Worm (Caenorhabditis elegans) whole organism, L3 larva: ENCODE measurements around the gene M03E7.2.
"Not testable (repeated sequence)": the region's sequence is repeated elsewhere in the genome, so short reads cannot be mapped to it uniquely, and the experiment has no call there.

Source experiments
- R02D3.7 ChIP-seq: fragments of 150-350 bp; optimal IDR thresholded peaks from 2 replicates; lab custom pipeline; 2014; ENCODE audit warnings: missing biosample characterization, missing genetic modification characterization
- ZK546.5 ChIP-seq: sonication (generic microtip); optimal IDR thresholded peaks from 2 replicates; lab custom pipeline; 2017; ENCODE audit warnings: missing biosample characterization, missing genetic modification characterization
- ama-1 ChIP-seq: fragments of 150-350 bp; optimal IDR thresholded peaks from 2 replicates; lab custom pipeline; 2018
- ceh-16 ChIP-seq: sonication (generic microtip); optimal IDR thresholded peaks from 2 replicates; lab custom pipeline; 2017; ENCODE audit warnings: missing biosample characterization, missing genetic modification characterization
- ceh-28 ChIP-seq: fragments of 150-350 bp; optimal IDR thresholded peaks from 2 replicates; lab custom pipeline; 2014; ENCODE audit warnings: missing biosample characterization, missing genetic modification reagents, missing genetic modification characterization
- ceh-82 ChIP-seq: fragments of 150-350 bp; optimal IDR thresholded peaks from 2 replicates; lab custom pipeline; 2014; ENCODE audit warnings: missing biosample characterization, missing genetic modification characterization
- ceh-9 ChIP-seq: sonication (generic microtip); optimal IDR thresholded peaks from 2 replicates; lab custom pipeline; 2018; ENCODE audit warnings: missing biosample characterization, missing genetic modification characterization
- egl-27 ChIP-seq: sonication (generic microtip); optimal IDR thresholded peaks from 4 replicates; lab custom pipeline; 2017; ENCODE audit warnings: missing biosample characterization, missing genetic modification reagents, missing genetic modification characterization
- elt-1 ChIP-seq: fragments of 150-350 bp; optimal IDR thresholded peaks from 2 replicates; lab custom pipeline; 2014; ENCODE audit warnings: missing biosample characterization, missing genetic modification characterization
- elt-2 ChIP-seq: sonication (generic microtip); optimal IDR thresholded peaks from 2 replicates; lab custom pipeline; 2016; ENCODE audit warnings: missing genetic modification reagents, mild to moderate bottlenecking, missing genetic modification characterization, missing compliant biosample characterization
- eor-1 ChIP-seq, 2 experiments: fragments of 150-350 bp; optimal IDR thresholded peaks; 2 replicates each; lab custom pipeline; 2014 to 2018; ENCODE audit warnings: missing biosample characterization in 2 of 2, missing genetic modification characterization in 2 of 2
- fkh-2 ChIP-seq: fragments of 150-350 bp; optimal IDR thresholded peaks from 2 replicates; lab custom pipeline; 2014; ENCODE audit warnings: missing biosample characterization, missing genetic modification reagents, missing genetic modification characterization
- fos-1 ChIP-seq: fragments of 150-350 bp; optimal IDR thresholded peaks from 2 replicates; lab custom pipeline; 2014; ENCODE audit warnings: missing biosample characterization, missing genetic modification characterization
- hmg-11 ChIP-seq: sonication (generic microtip); optimal IDR thresholded peaks from 2 replicates; lab custom pipeline; 2016; ENCODE audit warnings: missing genetic modification characterization, missing compliant biosample characterization
- lin-15B ChIP-seq: fragments of 150-350 bp; optimal IDR thresholded peaks from 2 replicates; lab custom pipeline; 2014; ENCODE audit warnings: missing biosample characterization, missing genetic modification characterization
- lsy-12 ChIP-seq: sonication (generic microtip); optimal IDR thresholded peaks from 2 replicates; lab custom pipeline; 2016; ENCODE audit warnings: mild to moderate bottlenecking, missing genetic modification characterization, missing compliant biosample characterization
- mml-1 ChIP-seq: fragments of 150-350 bp; sonication (generic microtip); optimal IDR thresholded peaks from 3 replicates; lab custom pipeline; 2014; ENCODE audit warnings: missing biosample characterization, missing genetic modification characterization
- nfya-1 ChIP-seq: sonication (generic microtip); optimal IDR thresholded peaks from 2 replicates; lab custom pipeline; 2017; ENCODE audit warnings: missing genetic modification characterization, mild to moderate bottlenecking, missing compliant biosample characterization, antibody characterized with exemption, moderate library complexity; ENCODE audit not compliant: insufficient read depth
- nhr-11 ChIP-seq: fragments of 150-350 bp; optimal IDR thresholded peaks from 2 replicates; lab custom pipeline; 2014; ENCODE audit warnings: missing biosample characterization, missing genetic modification characterization
- nhr-12 ChIP-seq: fragments of 150-350 bp; optimal IDR thresholded peaks from 2 replicates; lab custom pipeline; 2014; ENCODE audit warnings: missing biosample characterization, missing genetic modification characterization
- nhr-23 ChIP-seq: fragments of 150-350 bp; optimal IDR thresholded peaks from 2 replicates; lab custom pipeline; 2014; ENCODE audit warnings: missing biosample characterization, missing genetic modification reagents, missing genetic modification characterization
- nhr-28 ChIP-seq: fragments of 150-350 bp; optimal IDR thresholded peaks from 2 replicates; lab custom pipeline; 2014; ENCODE audit warnings: missing biosample characterization, missing genetic modification characterization
- nhr-43 ChIP-seq: sonication (generic microtip); optimal IDR thresholded peaks from 2 replicates; lab custom pipeline; 2016; ENCODE audit warnings: mild to moderate bottlenecking, missing genetic modification characterization, missing compliant biosample characterization; ENCODE audit not compliant: poor library complexity, severe bottlenecking
- pha-4 ChIP-seq: fragments of 150-350 bp; optimal IDR thresholded peaks from 2 replicates; lab custom pipeline; 2014; ENCODE audit warnings: missing biosample characterization, missing genetic modification reagents, missing genetic modification characterization
- pqm-1 ChIP-seq: fragments of 150-350 bp; optimal IDR thresholded peaks from 2 replicates; lab custom pipeline; 2017; ENCODE audit warnings: missing biosample characterization, missing genetic modification characterization, inconsistent platforms
- skn-1 ChIP-seq: fragments of 150-350 bp; optimal IDR thresholded peaks from 2 replicates; lab custom pipeline; 2014; ENCODE audit warnings: missing biosample characterization, missing genetic modification characterization
- tbx-2 ChIP-seq: sonication (generic microtip); optimal IDR thresholded peaks from 2 replicates; lab custom pipeline; 2016; ENCODE audit warnings: mild to moderate bottlenecking, missing genetic modification characterization, missing compliant biosample characterization
- unc-39 ChIP-seq: sonication (generic microtip); optimal IDR thresholded peaks from 4 replicates; lab custom pipeline; 2017; ENCODE audit warnings: missing biosample characterization, missing genetic modification characterization
- unc-62 ChIP-seq: fragments of 150-350 bp; sonication (generic microtip); optimal IDR thresholded peaks from 4 replicates; lab custom pipeline; 2014; ENCODE audit warnings: missing biosample characterization, missing genetic modification reagents, missing genetic modification characterization
- zag-1 ChIP-seq: fragments of 150-350 bp; optimal IDR thresholded peaks from 2 replicates; lab custom pipeline; 2014; ENCODE audit warnings: missing biosample characterization, missing genetic modification characterization
- ztf-11 ChIP-seq: fragments of 150-350 bp; optimal IDR thresholded peaks from 2 replicates; lab custom pipeline; 2014; ENCODE audit warnings: missing biosample characterization, missing genetic modification characterization

Gene M03E7.2

DNA sequence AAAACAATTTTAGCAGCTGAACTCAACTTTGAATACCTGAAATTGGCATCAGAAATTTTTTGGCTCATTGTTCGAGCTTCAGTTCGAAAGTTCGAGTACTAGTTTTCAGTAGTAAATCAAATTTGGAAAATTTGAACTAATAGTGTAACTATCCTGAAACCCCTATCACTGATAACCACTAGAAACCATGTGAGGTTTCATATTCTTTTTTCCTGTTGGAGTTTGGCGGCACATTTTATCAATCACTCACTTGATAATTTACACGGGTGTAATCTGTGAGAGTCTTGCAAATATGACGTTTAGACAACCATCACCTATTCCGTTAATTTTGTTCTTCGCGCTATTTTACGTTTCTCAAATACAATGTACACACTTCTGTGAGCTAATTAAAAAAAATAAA, 30.0 kb downstream of the M03E7.2 start, which contains the start of gene C14C11.4:
C14C11.4 (plus strand) TSS at position 252 of the 400 bp plus-strand sequence.
- TF ChIP-seq ZK546.5 (tag; lab: Kevin White, UChicago) (no peak), unc-62 (GFP tag; lab: Kevin White, UChicago) (no peak), eor-1 (tag; optimal IDR thresholded peaks at IDR 0.05; lab: Kevin White, UChicago) (no peak), elt-2 (tag; lab: Kevin White, UChicago) (peak; percentile 72), pqm-1 (tag; lab: Kevin White, UChicago) (peak; percentile 41)

DNA sequence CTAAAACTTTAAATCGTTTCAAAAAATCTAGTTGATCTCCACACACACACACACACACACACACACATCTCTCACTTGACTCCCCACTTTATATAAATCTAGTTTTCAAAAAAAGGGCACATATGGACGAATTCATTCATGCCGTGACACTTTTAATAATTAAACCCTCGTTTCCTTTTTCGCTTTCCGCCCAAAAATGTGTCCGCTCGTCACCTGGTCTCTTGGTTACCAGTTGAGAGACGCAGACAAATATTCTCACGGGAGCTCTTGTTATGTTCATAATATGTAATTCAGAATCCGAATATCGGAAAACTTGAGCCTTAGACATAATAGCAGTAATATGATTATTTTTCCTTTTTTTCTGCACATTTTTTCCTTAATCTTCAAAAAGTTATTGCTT, 34.5 kb downstream of the M03E7.2 start:
- TF ChIP-seq elt-1 (tag; lab: Kevin White, UChicago) = no peak
- no peak for TF ChIP-seq ceh-16 (tag; lab: Kevin White, UChicago)
- TF ChIP-seq ZK546.5 (tag; lab: Kevin White, UChicago) = no peak
- no peak for TF ChIP-seq nhr-43 (tag; lab: Kevin White, UChicago)
- no peak for TF ChIP-seq skn-1 (tag; lab: Kevin White, UChicago)
- no peak for TF ChIP-seq mml-1 (tag; lab: Kevin White, UChicago)
- TF ChIP-seq ama-1 (lab: Kevin White, UChicago) = no peak
- no peak for TF ChIP-seq unc-39 (tag; lab: Kevin White, UChicago)
- no peak for TF ChIP-seq ceh-9 (tag; lab: Kevin White, UChicago)
- TF ChIP-seq nhr-23 = no peak
- TF ChIP-seq zag-1 (tag; lab: Kevin White, UChicago) = no peak

DNA sequence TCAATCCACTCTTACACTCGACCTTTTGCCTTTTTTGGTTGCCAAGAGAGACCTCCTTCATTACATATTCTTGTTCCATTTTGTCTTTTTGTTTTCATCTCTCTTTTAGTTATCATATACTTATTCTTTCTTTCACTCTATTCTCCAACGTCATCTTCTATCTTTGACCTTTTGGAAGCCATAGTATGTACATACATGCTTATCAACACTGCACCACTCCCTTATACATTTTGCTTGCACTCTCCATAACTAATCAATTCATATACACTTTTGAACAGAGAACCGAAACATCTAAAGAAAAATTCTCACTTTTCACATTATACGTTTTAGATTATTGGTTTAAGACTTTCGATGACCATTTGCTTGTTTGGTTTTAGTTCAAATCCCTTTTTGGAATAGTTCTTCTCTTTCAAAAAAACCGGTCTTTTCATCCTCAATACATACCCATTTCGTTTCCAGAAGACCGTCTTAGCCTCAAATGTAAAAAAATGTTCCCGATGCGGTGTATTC, 36.6 kb downstream of the M03E7.2 start, which contains the start of gene hex-2:
hex-2 (plus strand) TSS at position 460 of the 510 bp plus-strand sequence.
- TF ChIP-seq nhr-11 (tag; lab: Kevin White, UChicago) (no peak), elt-1 (tag; lab: Kevin White, UChicago) (no peak), ama-1 (lab: Kevin White, UChicago) (no peak), elt-2 (tag; lab: Kevin White, UChicago) (peak; percentile 45), fkh-2 (tag; lab: Kevin White, UChicago) (no peak), pqm-1 (tag; lab: Kevin White, UChicago) (peak; percentile 56), pha-4 (tag; lab: Kevin White, UChicago) (peak; percentile 13), ceh-28 (no peak), ceh-9 (tag; lab: Kevin White, UChicago) (no peak), nhr-43 (tag; lab: Kevin White, UChicago) (no peak), ceh-82 (no peak)

DNA sequence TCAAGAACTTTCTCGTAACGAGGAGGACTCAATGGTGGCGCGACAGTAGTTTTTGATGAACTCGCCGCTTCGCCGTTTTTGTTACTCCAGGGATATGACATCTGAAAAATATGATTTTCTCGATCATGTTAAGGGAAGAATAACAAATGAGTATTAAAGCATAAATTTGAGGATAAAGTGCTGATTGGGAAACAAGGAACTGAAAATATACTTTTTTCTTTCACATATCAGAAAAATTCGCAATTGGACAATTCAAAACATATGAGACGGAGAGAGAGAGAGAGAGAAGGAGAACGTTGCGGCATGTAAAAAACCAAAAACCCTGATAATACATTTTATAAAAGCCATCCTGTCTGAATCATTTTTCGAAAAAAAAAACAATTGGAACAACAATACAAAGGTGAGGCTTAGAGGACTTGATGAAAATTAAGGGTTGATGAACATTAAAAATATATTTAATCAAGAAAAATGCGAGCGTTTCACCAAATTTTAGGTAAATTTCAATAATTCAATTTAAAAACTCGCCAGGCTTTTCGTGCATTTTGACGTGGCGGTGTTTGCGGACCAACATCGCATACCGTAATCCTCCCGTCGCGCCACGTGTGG, 43.3 kb downstream of the M03E7.2 start, which contains the start of the genes mut-14 and C14C11.2:
mut-14 (minus strand) TSS at position 101 of the 606 bp plus-strand sequence.
C14C11.2 (plus strand) TSS at position 556 of the 606 bp plus-strand sequence.
- TF ChIP-seq nhr-28 (tag; lab: Kevin White, UChicago) = no peak
- no peak for TF ChIP-seq elt-1 (tag; lab: Kevin White, UChicago)
- TF ChIP-seq tbx-2 (tag; lab: Kevin White, UChicago) = no peak
- TF ChIP-seq ztf-11 (tag; lab: Kevin White, UChicago) = no peak
- no peak for TF ChIP-seq egl-27 (tag; lab: Kevin White, UChicago)
- TF ChIP-seq ceh-28 = no peak
- no peak for TF ChIP-seq lin-15B (tag; lab: Kevin White, UChicago)
- no peak for TF ChIP-seq mml-1 (tag; lab: Kevin White, UChicago)
- TF ChIP-seq R02D3.7 (tag; lab: Kevin White, UChicago) = no peak
- no peak for TF ChIP-seq ceh-9 (tag; lab: Kevin White, UChicago)
- no peak for TF ChIP-seq unc-39 (tag; lab: Kevin White, UChicago)
- no peak for TF ChIP-seq ama-1 (lab: Kevin White, UChicago)
- no peak for TF ChIP-seq hmg-11 (tag; lab: Kevin White, UChicago)
- TF ChIP-seq lsy-12 = no peak
- TF ChIP-seq fos-1 (tag; lab: Kevin White, UChicago) = no peak
- TF ChIP-seq nhr-12 (tag; lab: Kevin White, UChicago) = no peak
- TF ChIP-seq nhr-11 (tag; lab: Kevin White, UChicago) = no peak
- no peak for TF ChIP-seq ceh-82
- no peak for TF ChIP-seq elt-2 (tag; lab: Kevin White, UChicago)

DNA sequence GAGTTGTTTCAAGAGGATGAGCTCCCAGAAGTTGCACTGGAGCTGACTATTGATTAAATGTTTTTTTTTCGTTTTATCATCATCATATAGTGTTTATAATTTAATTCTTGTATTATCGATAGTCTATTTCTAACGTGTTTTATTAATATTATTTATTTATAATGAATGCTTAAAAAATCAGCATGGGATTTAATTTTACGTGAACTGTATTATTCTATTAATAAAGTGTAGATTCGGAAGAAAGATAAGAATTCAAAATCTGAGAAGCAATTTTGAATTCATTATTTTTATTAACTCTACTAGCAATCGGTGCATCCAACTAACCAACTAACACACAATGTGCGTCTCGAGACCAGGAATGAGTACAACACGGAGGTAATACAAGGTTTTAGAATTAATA, 45.9 kb downstream of the M03E7.2 start, which contains the start of gene C14C11.1:
C14C11.1 (plus strand) TSS at position 301 of the 400 bp plus-strand sequence.
- not testable (repeated sequence) for TF ChIP-seq nfya-1 (tag; lab: Kevin White, UChicago); mml-1 (tag; lab: Kevin White, UChicago); ama-1 (lab: Kevin White, UChicago)
